Worm (Caenorhabditis elegans): ENCODE measurements around the gene K06B4.15.

ce11 chrV:15689952-15690351 is 19.7 kb downstream of the K06B4.15 start, which contains the start of gene nhr-268:
- no peak for TF ChIP-seq aly-2 (tag; optimal IDR thresholded peaks at IDR 0.05)
- TF ChIP-seq ces-1 (GFP tag; optimal IDR thresholded peaks at IDR 0.05), result no peak
- TF ChIP-seq lsy-2 (tag; optimal IDR thresholded peaks at IDR 0.05), result no peak
- TF ChIP-seq snpc-4 (tag; optimal IDR thresholded peaks at IDR 0.05), result no peak
